Worm (Caenorhabditis elegans) whole organism, late embryonic: ENCODE data around the gene mlc-3.

Experiments used
- ceh-24 ChIP-seq: sonication (generic microtip); optimal IDR thresholded peaks from 2 replicates; lab custom pipeline; 2016; ENCODE audit warnings: mild to moderate bottlenecking, missing genetic modification characterization, missing compliant biosample characterization
- ceh-30 ChIP-seq: fragments of 150-350 bp; optimal IDR thresholded peaks from 2 replicates; lab custom pipeline; 2014; ENCODE audit warnings: missing biosample characterization, missing genetic modification characterization
- dmd-4 ChIP-seq: sonication (generic microtip); optimal IDR thresholded peaks from 2 replicates; lab custom pipeline; 2016; ENCODE audit warnings: borderline replicate concordance, missing genetic modification characterization, missing compliant biosample characterization
- eyg-1 ChIP-seq: sonication (generic microtip); optimal IDR thresholded peaks from 2 replicates; lab custom pipeline; 2016; ENCODE audit warnings: missing genotype, missing genetic modification characterization, missing compliant biosample characterization
- nfya-1 ChIP-seq: sonication (generic microtip); optimal IDR thresholded peaks from 2 replicates; lab custom pipeline; 2017; ENCODE audit warnings: missing genetic modification characterization, mild to moderate bottlenecking, missing compliant biosample characterization, antibody characterized with exemption, moderate library complexity
- nhr-11 ChIP-seq: fragments of 150-350 bp; optimal IDR thresholded peaks from 2 replicates; lab custom pipeline; 2014; ENCODE audit warnings: missing biosample characterization, missing genetic modification characterization
- pat-9 ChIP-seq: fragments of 200-800 bp; sonication (Bioruptor generic); optimal IDR thresholded peaks from 2 replicates; lab custom pipeline; 2018; ENCODE audit warnings: mild to moderate bottlenecking, missing genetic modification characterization, moderate library complexity, missing compliant biosample characterization
- pha-4 ChIP-seq: fragments of 150-350 bp; optimal IDR thresholded peaks from 2 replicates; lab custom pipeline; 2018; ENCODE audit warnings: missing biosample characterization, missing genetic modification reagents, missing genetic modification characterization
- unc-3 ChIP-seq, 2 experiments: fragments of 200-800 bp in 1 of 2; sonication (Bioruptor generic) in 1 of 2; sonication (generic microtip) in 1 of 2; conservative IDR thresholded peaks in 1 of 2; optimal IDR thresholded peaks in 1 of 2; 2 replicates each; pipeline versions ENCODE4 v1.3.6 to Lab custom; 2016 to 2022; ENCODE audit warnings: missing compliant biosample characterization in 2 of 2, missing genetic modification characterization in 2 of 2, missing genetic modification reagents in 1 of 2
- unc-86 ChIP-seq: sonication (generic microtip); optimal IDR thresholded peaks from 2 replicates; lab custom pipeline; 2016; ENCODE audit warnings: missing genetic modification characterization, missing compliant biosample characterization

- TF ChIP-seq unc-3 (GFP tag; conservative IDR thresholded peaks at IDR 0.05; lab: Robert Waterston, UW) (no peak), unc-3 (tag; optimal IDR thresholded peaks at IDR 0.05; lab: Kevin White, UChicago) (no peak), nhr-11 (no peak), eyg-1 (tag; lab: Kevin White, UChicago) (no peak), unc-86 (tag; lab: Kevin White, UChicago) (no peak), ceh-30 (no peak), pha-4 (tag; lab: Kevin White, UChicago) (no peak), ceh-24 (tag; lab: Kevin White, UChicago) (no peak), pat-9 (tag; lab: Kevin White, UChicago) (no peak), dmd-4 (tag; lab: Kevin White, UChicago) (no peak), nfya-1 (tag; lab: Kevin White, UChicago) (no peak)
Observed at ce11 chrIII:5546309-5546708, 18.5 kb upstream of the mlc-3 start.
